Fruit fly (Drosophila melanogaster): Measurements from ENCODE around the gene BI-1.

DNA sequence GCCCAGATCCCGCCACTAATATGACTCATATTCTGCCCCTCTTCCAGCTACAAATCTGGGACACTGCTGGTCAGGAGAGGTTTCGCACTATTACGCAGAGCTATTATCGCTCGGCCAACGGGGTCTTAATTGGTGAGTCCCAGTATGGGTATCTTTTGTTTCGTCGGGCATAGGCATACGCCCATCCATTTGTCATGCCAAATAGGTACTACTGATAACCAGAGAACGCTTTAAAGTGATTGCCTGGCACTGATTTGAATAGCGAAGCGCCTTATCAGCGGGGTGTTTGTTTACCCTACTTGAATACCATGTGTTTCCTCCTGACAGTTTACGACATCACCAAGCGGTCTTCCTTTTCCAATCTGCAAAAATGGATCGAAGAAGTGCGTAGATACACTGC, 11.3 kb downstream of the BI-1 start:
- no peak for TF ChIP-seq Myc (optimal IDR thresholded peaks at IDR 0.05)
- TF ChIP-seq h (optimal IDR thresholded peaks at IDR 0.05): no peak
- no peak for TF ChIP-seq insv (optimal IDR thresholded peaks at IDR 0.05)
- TF ChIP-seq Sin3A (optimal IDR thresholded peaks at IDR 0.05): no peak
- TF ChIP-seq psq (optimal IDR thresholded peaks at IDR 0.05): no peak

Measured in Kc167 (cell line).